Worm (Caenorhabditis elegans) whole organism, mixed stage, embryonic: ENCODE data around the gene K11H3.8.

Experiments used
- ceh-43 ChIP-seq: fragments of 200-800 bp; sonication (Bioruptor generic); optimal IDR thresholded peaks from 2 replicates; lab custom pipeline; 2018; ENCODE audit warnings: mild to moderate bottlenecking, missing genetic modification characterization, moderate library complexity, missing compliant biosample characterization
- unc-39 ChIP-seq: fragments of 150-350 bp; optimal IDR thresholded peaks from 2 replicates; lab custom pipeline; 2014; ENCODE audit warnings: missing biosample characterization, missing genetic modification characterization

- TF ChIP-seq ceh-43 (GFP tag; lab: Kevin White, UChicago) (no peak), unc-39 (tag; lab: Kevin White, UChicago) (no peak)
Measured at ce11 chrIII:9848603-9849002, 13.6 kb downstream of the K11H3.8 start.
